Worm (Caenorhabditis elegans): ENCODE measurements around the gene T27E4.1.

ce11 chrV:9054771-9055170 is 37.4 kb upstream of the T27E4.1 start, which contains the start of gene swm-1:
- TF ChIP-seq him-1 (tag; optimal IDR thresholded peaks at IDR 0.05) (no peak), dao-5 (tag; optimal IDR thresholded peaks at IDR 0.05) (no peak)
